Fruit fly (Drosophila melanogaster) whole organism, embryonic: ENCODE measurements around the gene CG11679.

Experiments
- Blimp-1 ChIP-seq: fragments of 200-800 bp; sonication (Bioruptor generic); optimal IDR thresholded peaks from 3 replicates; lab custom pipeline; 2018; ENCODE audit warnings: missing biosample characterization, missing genetic modification characterization, mild to moderate bottlenecking, moderate library complexity, missing genetic modification reagents
- CG10565 ChIP-seq: fragments of 200-800 bp; sonication (Bioruptor generic); optimal IDR thresholded peaks from 3 replicates; lab custom pipeline; 2016; ENCODE audit warnings: missing biosample characterization, mild to moderate bottlenecking, missing genetic modification characterization
- CG10654 ChIP-seq: fragments of 200-800 bp; sonication (Bioruptor generic); optimal IDR thresholded peaks from 2 replicates; lab custom pipeline; 2016; ENCODE audit warnings: missing biosample characterization, missing genetic modification characterization
- CG11093 ChIP-seq: fragments of 200-800 bp; sonication (Bioruptor generic); IDR thresholded peaks from 3 replicates; pipeline ENCODE4 v1.3.6; 2022; ENCODE audit warnings: missing biosample characterization, missing genetic modification characterization
- CG11247 ChIP-seq: fragments of 200-800 bp; sonication (Bioruptor generic); IDR thresholded peaks from 2 replicates; pipeline ENCODE4 v1.3.6; 2022; ENCODE audit warnings: missing biosample characterization, missing genetic modification characterization
- CG11695 ChIP-seq: fragments of 200-800 bp; sonication (Bioruptor generic); IDR thresholded peaks from 3 replicates; pipeline ENCODE4 v1.3.6; 2022; ENCODE audit warnings: missing biosample characterization, missing genetic modification characterization
- CG11696 ChIP-seq: fragments of 200-800 bp; sonication (Bioruptor generic); IDR thresholded peaks from 2 replicates; pipeline ENCODE4 v1.3.6; 2022; ENCODE audit warnings: missing biosample characterization, missing genetic modification characterization
- CG17328 ChIP-seq: fragments of 200-800 bp; sonication (Bioruptor generic); IDR thresholded peaks from 2 replicates; pipeline ENCODE4 v1.3.6; 2022; ENCODE audit warnings: missing biosample characterization, missing genetic modification characterization
- CG17359 ChIP-seq: fragments of 200-800 bp; sonication (Bioruptor generic); optimal IDR thresholded peaks from 3 replicates; lab custom pipeline; 2018; ENCODE audit warnings: missing biosample characterization, mild to moderate bottlenecking, missing genetic modification characterization, moderate library complexity
- CG17829 ChIP-seq: fragments of 200-800 bp; optimal IDR thresholded peaks from 2 replicates; lab custom pipeline; 2019; ENCODE audit warnings: missing biosample characterization, mild to moderate bottlenecking, missing genetic modification characterization, moderate library complexity
- CG17912 ChIP-seq: fragments of 200-800 bp; sonication (Bioruptor generic); optimal IDR thresholded peaks from 2 replicates; lab custom pipeline; 2018; ENCODE audit warnings: missing biosample characterization, mild to moderate bottlenecking, missing genetic modification characterization
- CG34224 ChIP-seq: fragments of 200-800 bp; sonication (Bioruptor generic); IDR thresholded peaks from 3 replicates; pipeline ENCODE4 v1.3.6; 2022; ENCODE audit warnings: missing biosample characterization, missing genetic modification characterization; ENCODE audit not compliant: partially characterized antibody
- CG3726 ChIP-seq: fragments of 200-800 bp; sonication (Bioruptor generic); IDR thresholded peaks from 3 replicates; pipeline ENCODE4, ENCODE4 v1.3.6; 2022; ENCODE audit warnings: missing biosample characterization, missing genetic modification characterization
- CG4707 ChIP-seq: fragments of 200-800 bp; sonication (Bioruptor generic); optimal IDR thresholded peaks from 2 replicates; lab custom pipeline; 2018; ENCODE audit warnings: missing biosample characterization, mild to moderate bottlenecking, missing genetic modification characterization, moderate library complexity
- CG4820 ChIP-seq: fragments of 200-800 bp; sonication (Bioruptor generic); optimal IDR thresholded peaks from 3 replicates; lab custom pipeline; 2016; ENCODE audit warnings: missing biosample characterization, missing genetic modification characterization
- CG5180 ChIP-seq: fragments of 200-800 bp; sonication (Bioruptor generic); optimal IDR thresholded peaks from 3 replicates; lab custom pipeline; 2017; ENCODE audit warnings: missing biosample characterization, missing genetic modification characterization, mild to moderate bottlenecking, moderate library complexity, missing genetic modification reagents
- CG6765 ChIP-seq: fragments of 200-800 bp; sonication (Bioruptor generic); optimal IDR thresholded peaks from 3 replicates; lab custom pipeline; 2017; ENCODE audit warnings: missing biosample characterization, mild to moderate bottlenecking, missing genetic modification characterization
- CG7745 ChIP-seq: fragments of 200-800 bp; sonication (Bioruptor generic); optimal IDR thresholded peaks from 2 replicates; lab custom pipeline; 2018; ENCODE audit warnings: missing biosample characterization, mild to moderate bottlenecking, missing genetic modification characterization, moderate library complexity
- CG9876 ChIP-seq: fragments of 200-800 bp; sonication (Bioruptor generic); optimal IDR thresholded peaks from 2 replicates; lab custom pipeline; 2016; ENCODE audit warnings: missing biosample characterization, missing genetic modification characterization
- CG9932 ChIP-seq: fragments of 200-800 bp; sonication (Bioruptor generic); IDR thresholded peaks from 2 replicates; pipeline ENCODE4 v1.3.6; 2022; ENCODE audit warnings: missing biosample characterization, missing genetic modification characterization
- HLH54F ChIP-seq: fragments of 200-800 bp; sonication (Bioruptor generic); optimal IDR thresholded peaks from 3 replicates; lab custom pipeline; 2016; ENCODE audit warnings: missing biosample characterization, missing genetic modification characterization
- Hmx ChIP-seq: fragments of 200-800 bp; sonication (Bioruptor generic); optimal IDR thresholded peaks from 2 replicates; lab custom pipeline; 2016; ENCODE audit warnings: missing biosample characterization, missing genetic modification characterization
- Hr3 ChIP-seq: fragments of 200-800 bp; sonication (Bioruptor generic); optimal IDR thresholded peaks from 3 replicates; lab custom pipeline; 2016; ENCODE audit warnings: missing biosample characterization, missing genetic modification characterization
- Oaz ChIP-seq: fragments of 200-800 bp; sonication (Bioruptor generic); IDR thresholded peaks from 2 replicates; pipeline ENCODE4 v1.3.6; 2022; ENCODE audit warnings: missing biosample characterization, missing genetic modification characterization
- Rfx ChIP-seq: fragments of 200-800 bp; sonication (Bioruptor generic); IDR thresholded peaks from 2 replicates; pipeline ENCODE4 v1.3.6; 2022; ENCODE audit warnings: missing biosample characterization, missing genetic modification characterization
- Sin3A ChIP-seq: fragments of >200 bp; optimal IDR thresholded peaks from 2 replicates; lab custom pipeline; 2018
- Sry-δ ChIP-seq: fragments of 200-800 bp; sonication (Bioruptor generic); optimal IDR thresholded peaks from 2 replicates; lab custom pipeline; 2016; ENCODE audit warnings: missing biosample characterization, missing genetic modification characterization
- TFAM ChIP-seq: fragments of 200-800 bp; sonication (Bioruptor generic); optimal IDR thresholded peaks from 2 replicates; lab custom pipeline; 2017; ENCODE audit warnings: missing biosample characterization, missing genetic modification characterization, inconsistent platforms
- aop ChIP-seq: fragments of 200-800 bp; sonication (Bioruptor generic); IDR thresholded peaks from 2 replicates; pipeline ENCODE4 v1.3.6; 2022; ENCODE audit warnings: missing biosample characterization, missing genetic modification characterization
- ash1 ChIP-seq: fragments of 200-800 bp; sonication (Bioruptor generic); optimal IDR thresholded peaks from 2 replicates; lab custom pipeline; 2018; ENCODE audit warnings: missing biosample characterization, mild to moderate bottlenecking, missing genetic modification characterization
- br ChIP-seq: fragments of >200 bp; optimal IDR thresholded peaks from 2 replicates; lab custom pipeline; 2017
- cad ChIP-seq: fragments of >200 bp; optimal IDR thresholded peaks from 2 replicates; lab custom pipeline; 2017; ENCODE audit warnings: missing biosample characterization, missing genetic modification characterization
- caup ChIP-seq: fragments of 200-800 bp; sonication (Bioruptor generic); optimal IDR thresholded peaks from 3 replicates; lab custom pipeline; 2017; ENCODE audit warnings: missing biosample characterization, mild to moderate bottlenecking, missing genetic modification characterization, moderate library complexity; ENCODE audit not compliant: severe bottlenecking
- chm ChIP-seq: fragments of 200-800 bp; sonication (Bioruptor generic); IDR thresholded peaks from 2 replicates; pipeline ENCODE4 v1.3.6; 2022; ENCODE audit warnings: missing biosample characterization, missing genetic modification characterization
- crol ChIP-seq: fragments of 200-800 bp; sonication (Bioruptor generic); IDR thresholded peaks from 2 replicates; pipeline ENCODE4 v1.3.6; 2022; ENCODE audit warnings: missing biosample characterization, missing genetic modification characterization
- exex ChIP-seq: fragments of 200-800 bp; sonication (Bioruptor generic); optimal IDR thresholded peaks from 4 replicates; lab custom pipeline; 2018; ENCODE audit warnings: missing biosample characterization, mild to moderate bottlenecking, missing genetic modification characterization, moderate library complexity
- fd96Cb ChIP-seq: fragments of 200-800 bp; sonication (Bioruptor generic); optimal IDR thresholded peaks from 2 replicates; lab custom pipeline; 2018; ENCODE audit warnings: missing biosample characterization, mild to moderate bottlenecking, missing genetic modification characterization, moderate library complexity
- fu2 ChIP-seq: fragments of 200-800 bp; sonication (Bioruptor generic); optimal IDR thresholded peaks from 2 replicates; lab custom pipeline; 2016; ENCODE audit warnings: missing biosample characterization, missing genetic modification characterization
- grn ChIP-seq: fragments of 200-800 bp; sonication (Bioruptor generic); optimal IDR thresholded peaks from 3 replicates; lab custom pipeline; 2017; ENCODE audit warnings: missing biosample characterization, missing genetic modification characterization
- h ChIP-seq: fragments of >200 bp; optimal IDR thresholded peaks from 2 replicates; lab custom pipeline; 2017
- hb ChIP-seq: fragments of 200-800 bp; sonication (Bioruptor generic); IDR thresholded peaks from 3 replicates; pipeline ENCODE4 v1.3.6; 2022; ENCODE audit warnings: missing biosample characterization, missing genetic modification characterization; ENCODE audit not compliant: partially characterized antibody
- jing ChIP-seq: fragments of 200-800 bp; sonication (Bioruptor generic); optimal IDR thresholded peaks from 2 replicates; lab custom pipeline; 2018; ENCODE audit warnings: missing biosample characterization, mild to moderate bottlenecking, missing genetic modification characterization
- kay ChIP-seq: fragments of 200-800 bp; sonication (Bioruptor generic); optimal IDR thresholded peaks from 2 replicates; lab custom pipeline; 2016; ENCODE audit warnings: missing biosample characterization, missing genetic modification characterization
- klu ChIP-seq: fragments of 200-800 bp; sonication (Bioruptor generic); IDR thresholded peaks from 2 replicates; pipeline ENCODE4 v1.3.6; 2022; ENCODE audit warnings: missing biosample characterization, missing genetic modification characterization
- nau ChIP-seq: fragments of 200-800 bp; sonication (Bioruptor generic); optimal IDR thresholded peaks from 3 replicates; lab custom pipeline; 2017; ENCODE audit warnings: missing biosample characterization, mild to moderate bottlenecking, missing genetic modification characterization, missing genetic modification reagents
- pfk ChIP-seq: fragments of 200-800 bp; sonication (Bioruptor generic); optimal IDR thresholded peaks from 2 replicates; lab custom pipeline; 2018; ENCODE audit warnings: missing biosample characterization, mild to moderate bottlenecking, missing genetic modification characterization, moderate library complexity
- pzg ChIP-seq: fragments of 200-800 bp; sonication (Bioruptor generic); optimal IDR thresholded peaks from 3 replicates; lab custom pipeline; 2018; ENCODE audit warnings: missing biosample characterization, mild to moderate bottlenecking, missing genetic modification characterization, moderate library complexity
- tap ChIP-seq: fragments of 200-800 bp; optimal IDR thresholded peaks from 3 replicates; lab custom pipeline; 2019; ENCODE audit warnings: missing biosample characterization, mild to moderate bottlenecking, missing genetic modification characterization, moderate library complexity
- tgo ChIP-seq: fragments of 200-800 bp; sonication (Bioruptor generic); IDR thresholded peaks from 3 replicates; pipeline ENCODE4 v1.3.6; 2022; ENCODE audit warnings: missing biosample characterization, missing genetic modification characterization
- toy ChIP-seq: fragments of 200-800 bp; sonication (Bioruptor generic); IDR thresholded peaks from 2 replicates; pipeline ENCODE4 v1.3.6; 2022; ENCODE audit warnings: missing biosample characterization, missing genetic modification characterization
- trem ChIP-seq: fragments of 200-800 bp; optimal IDR thresholded peaks from 3 replicates; lab custom pipeline; 2019; ENCODE audit warnings: missing biosample characterization, mild to moderate bottlenecking, missing genetic modification characterization, moderate library complexity
- vvl ChIP-seq: fragments of 200-800 bp; sonication (Bioruptor generic); IDR thresholded peaks from 2 replicates; pipeline ENCODE4 v1.3.6; 2022; ENCODE audit warnings: missing biosample characterization, missing genetic modification characterization
- zf30C ChIP-seq: fragments of 200-800 bp; sonication (Bioruptor generic); optimal IDR thresholded peaks from 3 replicates; lab custom pipeline; 2018; ENCODE audit warnings: missing biosample characterization, mild to moderate bottlenecking, missing genetic modification characterization

Gene CG11679

DNA sequence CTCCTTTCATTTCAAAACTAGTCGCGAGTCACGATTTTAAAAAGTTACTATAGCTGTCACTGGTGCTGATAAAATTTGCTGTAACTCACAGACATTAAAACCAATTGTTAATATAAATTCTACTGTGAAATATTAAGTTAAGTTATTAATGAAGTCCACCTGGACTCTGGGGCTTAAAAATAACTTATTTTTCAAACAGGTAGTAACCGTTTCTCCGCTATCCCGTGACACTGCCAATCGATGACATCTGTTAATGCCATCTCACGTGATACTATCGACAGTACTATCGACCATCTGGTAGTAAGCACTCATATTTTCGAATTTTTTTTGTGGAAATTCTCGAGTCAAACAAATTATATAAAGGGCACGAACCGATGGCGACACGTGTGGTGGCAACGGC is 4.8 kb downstream of the CG11679 start, which contains the start of the genes CG12379 and MagR (continued):
- TF ChIP-seq CG3726 (GFP tag; lab: Robert Waterston, UW) (no peak), klu (GFP tag; lab: Robert Waterston, UW) (peak; percentile 48; the same call in 1 of the 2 replicates), nau (GFP tag; lab: Kevin White, UChicago) (no peak), fd96Cb (tag; lab: Kevin White, UChicago) (peak; percentile 4), Blimp-1 (GFP tag; lab: Kevin White, UChicago) (no peak), zf30C (GFP tag; lab: Kevin White, UChicago) (no peak), Sin3A (lab: Kevin White, UChicago) (peak; percentile 58), CG11695 (GFP tag; lab: Robert Waterston, UW) (no peak), CG9876 (GFP tag; lab: Kevin White, UChicago) (peak; percentile 47), tap (tag; lab: Kevin White, UChicago) (no peak), CG34224 (GFP tag; lab: Robert Waterston, UW) (peak; percentile 71), CG17328 (GFP tag; lab: Robert Waterston, UW) (no peak), cad (GFP tag; lab: Kevin White, UChicago) (no peak), grn (no peak), CG11093 (GFP tag; lab: Robert Waterston, UW) (no peak), CG10565 (no peak), Hmx (GFP tag; lab: Kevin White, UChicago) (peak; percentile 15), CG4707 (no peak), pfk (GFP tag; lab: Kevin White, UChicago) (no peak), CG4820 (GFP tag; lab: Kevin White, UChicago) (no peak), exex (tag; lab: Kevin White, UChicago) (no peak), br (lab: Kevin White, UChicago) (no peak), aop (no peak), CG5180 (GFP tag; lab: Kevin White, UChicago) (no peak), CG17359 (tag; lab: Kevin White, UChicago) (peak; percentile 27), Sry-δ (GFP tag; lab: Kevin White, UChicago) (peak; percentile 85), CG10654 (GFP tag; lab: Kevin White, UChicago) (no peak), trem (tag; lab: Kevin White, UChicago) (peak; percentile 54), HLH54F (GFP tag; lab: Kevin White, UChicago) (peak; percentile 63), Hr3 (GFP tag; lab: Kevin White, UChicago) (peak; percentile 54), CG7745 (tag; lab: Kevin White, UChicago) (no peak), h (lab: Kevin White, UChicago) (no peak), chm (GFP tag; lab: Robert Waterston, UW) (no peak), CG17829 (tag; lab: Kevin White, UChicago) (peak; percentile 33), vvl (GFP tag; lab: Robert Waterston, UW) (no peak; the same call in 1 of the 2 replicates), pzg (GFP tag; lab: Kevin White, UChicago) (peak; percentile 58), Rfx (GFP tag; lab: Robert Waterston, UW) (peak; percentile 72), CG9932 (peak; percentile 74), CG11696 (GFP tag; lab: Robert Waterston, UW) (no peak), CG6765 (no peak), ash1 (GFP tag; lab: Kevin White, UChicago) (no peak), toy (GFP tag; lab: Robert Waterston, UW) (no peak), CG17912 (GFP tag; lab: Kevin White, UChicago) (no peak), tgo (GFP tag; lab: Robert Waterston, UW) (peak; percentile 42; the same call in 1 of the 3 replicates), caup (GFP tag; lab: Kevin White, UChicago) (no peak), fu2 (GFP tag; lab: Kevin White, UChicago) (peak; percentile 27), crol (no peak), TFAM (GFP tag; lab: Kevin White, UChicago) (no peak), CG11247 (GFP tag; lab: Robert Waterston, UW) (no peak), hb (GFP tag; lab: Robert Waterston, UW) (peak; percentile 70; the same call in 1 of the 3 replicates), kay (GFP tag; lab: Kevin White, UChicago) (no peak), Oaz (GFP tag; lab: Robert Waterston, UW) (peak; percentile 48; the same call in 1 of the 2 replicates), jing (GFP tag; lab: Kevin White, UChicago) (no peak)
